Fruit fly (Drosophila melanogaster) whole organism, embryonic: ENCODE results near the gene CG46458.

Source experiments
- Atf3 ChIP-seq: fragments of 200-800 bp; sonication (Bioruptor generic); optimal IDR thresholded peaks from 3 replicates; lab custom pipeline; 2016; ENCODE audit warnings: missing biosample characterization, missing genetic modification characterization
- CG10147 ChIP-seq: fragments of 200-800 bp; sonication (Bioruptor generic); optimal IDR thresholded peaks from 2 replicates; lab custom pipeline; 2019; ENCODE audit warnings: missing biosample characterization, mild to moderate bottlenecking, missing genetic modification characterization, moderate library complexity
- CG10959 ChIP-seq: fragments of 200-800 bp; sonication (Bioruptor generic); IDR thresholded peaks from 2 replicates; pipeline ENCODE4 v1.3.6; 2022; ENCODE audit warnings: missing biosample characterization, missing genetic modification characterization
- CG11723 ChIP-seq: fragments of 200-800 bp; sonication (Bioruptor generic); optimal IDR thresholded peaks from 2 replicates; lab custom pipeline; 2017; ENCODE audit warnings: missing biosample characterization, mild to moderate bottlenecking, missing genetic modification characterization
- CG12155 ChIP-seq: fragments of 200-800 bp; sonication (Bioruptor generic); optimal IDR thresholded peaks from 3 replicates; lab custom pipeline; 2016; ENCODE audit warnings: missing biosample characterization, missing genetic modification characterization
- CG15011 ChIP-seq: fragments of 200-800 bp; sonication (Bioruptor generic); optimal IDR thresholded peaks from 3 replicates; lab custom pipeline; 2018; ENCODE audit warnings: missing biosample characterization, mild to moderate bottlenecking, missing genetic modification characterization
- CG15601 ChIP-seq: fragments of 200-800 bp; sonication (Bioruptor generic); optimal IDR thresholded peaks from 3 replicates; lab custom pipeline; 2019; ENCODE audit warnings: missing biosample characterization, mild to moderate bottlenecking, missing genetic modification characterization, moderate library complexity
- CG1603 ChIP-seq: fragments of 200-800 bp; sonication (Bioruptor generic); optimal IDR thresholded peaks from 2 replicates; lab custom pipeline; 2019; ENCODE audit warnings: missing biosample characterization, mild to moderate bottlenecking, missing genetic modification characterization, moderate library complexity
- CG18011 ChIP-seq: fragments of 200-800 bp; sonication (Bioruptor generic); optimal IDR thresholded peaks from 2 replicates; lab custom pipeline; 2017; ENCODE audit warnings: missing biosample characterization, missing genetic modification characterization, mild to moderate bottlenecking, moderate library complexity, missing genotype
- CG2129 ChIP-seq: fragments of 200-800 bp; sonication (Bioruptor generic); IDR thresholded peaks from 2 replicates; pipeline ENCODE4 v1.3.6; 2022; ENCODE audit warnings: missing biosample characterization, missing genetic modification characterization; ENCODE audit not compliant: partially characterized antibody
- CG3163 ChIP-seq: fragments of 200-800 bp; sonication (Bioruptor generic); optimal IDR thresholded peaks from 3 replicates; lab custom pipeline; 2016; ENCODE audit warnings: missing biosample characterization, missing genetic modification characterization
- CG4617 ChIP-seq: fragments of 200-800 bp; sonication (Bioruptor generic); optimal IDR thresholded peaks from 3 replicates; lab custom pipeline; 2016; ENCODE audit warnings: missing biosample characterization, missing genetic modification characterization, borderline replicate concordance
- CG6254 ChIP-seq: fragments of 200-800 bp; sonication (Bioruptor generic); optimal IDR thresholded peaks from 3 replicates; lab custom pipeline; 2017; ENCODE audit warnings: mild to moderate bottlenecking, missing biosample characterization, missing genetic modification reagents, missing genetic modification characterization
- CG6765 ChIP-seq: fragments of 200-800 bp; sonication (Bioruptor generic); optimal IDR thresholded peaks from 3 replicates; lab custom pipeline; 2017; ENCODE audit warnings: missing biosample characterization, mild to moderate bottlenecking, missing genetic modification characterization
- CG8089 ChIP-seq: fragments of 200-800 bp; sonication (Bioruptor generic); optimal IDR thresholded peaks from 3 replicates; lab custom pipeline; 2016; ENCODE audit warnings: missing biosample characterization, missing genetic modification characterization
- CG9215 ChIP-seq: fragments of 200-800 bp; sonication (Bioruptor generic); IDR thresholded peaks from 2 replicates; pipeline ENCODE4 v1.3.6; 2022; ENCODE audit warnings: missing biosample characterization, missing genetic modification characterization
- CG9609 ChIP-seq: fragments of 200-800 bp; sonication (Bioruptor generic); optimal IDR thresholded peaks from 3 replicates; lab custom pipeline; 2016; ENCODE audit warnings: missing biosample characterization, missing genetic modification characterization
- CG9797 ChIP-seq: fragments of 200-800 bp; sonication (Bioruptor generic); optimal IDR thresholded peaks from 3 replicates; lab custom pipeline; 2018; ENCODE audit warnings: missing biosample characterization, mild to moderate bottlenecking, missing genetic modification characterization
- CG9817 ChIP-seq: fragments of 200-800 bp; sonication (Bioruptor generic); optimal IDR thresholded peaks from 2 replicates; lab custom pipeline; 2018; ENCODE audit warnings: missing biosample characterization, mild to moderate bottlenecking, missing genetic modification characterization, moderate library complexity
- CTCF ChIP-seq: fragments of 200-800 bp; sonication (Bioruptor generic); optimal IDR thresholded peaks from 2 replicates; lab custom pipeline; 2017; ENCODE audit warnings: missing biosample characterization, mild to moderate bottlenecking, missing genetic modification characterization, moderate library complexity
- Chrac-16 ChIP-seq: fragments of 200-800 bp; sonication (Bioruptor generic); optimal IDR thresholded peaks from 3 replicates; lab custom pipeline; 2016; ENCODE audit warnings: missing biosample characterization, missing genetic modification characterization
- Dp ChIP-seq: fragments of 200-800 bp; sonication (Bioruptor generic); optimal IDR thresholded peaks from 2 replicates; lab custom pipeline; 2018; ENCODE audit warnings: missing biosample characterization, mild to moderate bottlenecking, missing genetic modification characterization, moderate library complexity
- Hand ChIP-seq: fragments of 200-800 bp; sonication (Bioruptor generic); optimal IDR thresholded peaks from 2 replicates; lab custom pipeline; 2017; ENCODE audit warnings: mild to moderate bottlenecking, missing biosample characterization, missing genetic modification reagents, missing genetic modification characterization
- Meics ChIP-seq: fragments of 200-800 bp; sonication (Bioruptor generic); optimal IDR thresholded peaks from 2 replicates; lab custom pipeline; 2017; ENCODE audit warnings: missing biosample characterization, mild to moderate bottlenecking, missing genetic modification characterization
- NC2β ChIP-seq: fragments of 200-800 bp; sonication (Bioruptor generic); optimal IDR thresholded peaks from 2 replicates; lab custom pipeline; 2016; ENCODE audit warnings: missing biosample characterization, missing genetic modification characterization
- PHDP ChIP-seq: fragments of 200-800 bp; sonication (Bioruptor generic); optimal IDR thresholded peaks from 3 replicates; lab custom pipeline; 2018; ENCODE audit warnings: missing biosample characterization, mild to moderate bottlenecking, missing genetic modification characterization, moderate library complexity
- Ptx1 ChIP-seq: fragments of 200-800 bp; sonication (Bioruptor generic); IDR thresholded peaks from 2 replicates; pipeline ENCODE4 v1.3.6; 2022; ENCODE audit warnings: missing biosample characterization, missing genetic modification characterization
- Six4 ChIP-seq: fragments of 200-800 bp; sonication (Bioruptor generic); optimal IDR thresholded peaks from 2 replicates; lab custom pipeline; 2016; ENCODE audit warnings: missing biosample characterization, missing genetic modification characterization
- Sox100B ChIP-seq: fragments of 200-800 bp; sonication (Bioruptor generic); optimal IDR thresholded peaks from 3 replicates; lab custom pipeline; 2018; ENCODE audit warnings: missing biosample characterization, mild to moderate bottlenecking, missing genetic modification characterization
- Taf1 ChIP-seq: fragments of 200-800 bp; sonication (Bioruptor generic); IDR thresholded peaks from 2 replicates; pipeline ENCODE4 v1.3.6; 2022; ENCODE audit warnings: missing biosample characterization, missing genetic modification characterization
- Xrp1 ChIP-seq: fragments of 200-800 bp; sonication (Bioruptor generic); IDR thresholded peaks from 2 replicates; pipeline ENCODE4 v1.3.6; 2022; ENCODE audit warnings: missing biosample characterization, missing genetic modification characterization
- ato ChIP-seq: fragments of 200-800 bp; sonication (Bioruptor generic); IDR thresholded peaks from 2 replicates; pipeline ENCODE4 v1.3.6; 2022; ENCODE audit warnings: missing biosample characterization, missing genetic modification characterization; ENCODE audit not compliant: partially characterized antibody
- danr ChIP-seq: fragments of 200-800 bp; sonication (Bioruptor generic); IDR thresholded peaks from 2 replicates; pipeline ENCODE4 v1.3.6; 2022; ENCODE audit warnings: missing biosample characterization, missing genetic modification characterization
- en ChIP-seq: fragments of 200-800 bp; sonication (Bioruptor generic); optimal IDR thresholded peaks from 2 replicates; lab custom pipeline; 2016; ENCODE audit warnings: missing biosample characterization, missing genetic modification characterization
- esg ChIP-seq: fragments of 200-800 bp; sonication (Bioruptor generic); conservative IDR thresholded peaks from 2 replicates; pipeline ENCODE4 v1.3.6; 2022; ENCODE audit warnings: missing biosample characterization, missing genetic modification characterization
- fru ChIP-seq: fragments of >200 bp; optimal IDR thresholded peaks from 2 replicates; lab custom pipeline; 2017
- hb ChIP-seq: fragments of 200-800 bp; sonication (Bioruptor generic); IDR thresholded peaks from 3 replicates; pipeline ENCODE4 v1.3.6; 2022; ENCODE audit warnings: missing biosample characterization, missing genetic modification characterization; ENCODE audit not compliant: partially characterized antibody
- kay ChIP-seq: fragments of 200-800 bp; sonication (Bioruptor generic); optimal IDR thresholded peaks from 2 replicates; lab custom pipeline; 2016; ENCODE audit warnings: missing biosample characterization, missing genetic modification characterization
- nau ChIP-seq: fragments of 200-800 bp; sonication (Bioruptor generic); optimal IDR thresholded peaks from 3 replicates; lab custom pipeline; 2017; ENCODE audit warnings: missing biosample characterization, mild to moderate bottlenecking, missing genetic modification characterization, missing genetic modification reagents
- peb ChIP-seq: fragments of 200-800 bp; sonication (Bioruptor generic); IDR thresholded peaks from 2 replicates; pipeline ENCODE4 v1.3.6; 2022; ENCODE audit warnings: missing biosample characterization, missing genetic modification characterization
- pnt ChIP-seq: fragments of 200-800 bp; sonication (Bioruptor generic); optimal IDR thresholded peaks from 3 replicates; lab custom pipeline; 2016; ENCODE audit warnings: missing biosample characterization, missing genetic modification characterization
- sob ChIP-seq: fragments of 200-800 bp; sonication (Bioruptor generic); IDR thresholded peaks from 2 replicates; pipeline ENCODE4 v1.3.6; 2022; ENCODE audit warnings: missing biosample characterization, missing genetic modification characterization
- sqz ChIP-seq: fragments of 200-800 bp; sonication (Bioruptor generic); optimal IDR thresholded peaks from 3 replicates; lab custom pipeline; 2018; ENCODE audit warnings: missing biosample characterization, mild to moderate bottlenecking, missing genetic modification characterization
- sug ChIP-seq: fragments of 200-800 bp; optimal IDR thresholded peaks from 2 replicates; lab custom pipeline; 2019; ENCODE audit warnings: missing biosample characterization, mild to moderate bottlenecking, missing genetic modification characterization, moderate library complexity
- tin ChIP-seq: fragments of 200-800 bp; sonication (Bioruptor generic); optimal IDR thresholded peaks from 3 replicates; lab custom pipeline; 2016; ENCODE audit warnings: missing biosample characterization, missing genetic modification characterization
- tna ChIP-seq: fragments of 200-800 bp; sonication (Bioruptor generic); IDR thresholded peaks from 2 replicates; pipeline ENCODE4 v1.3.6; 2022; ENCODE audit warnings: missing biosample characterization, missing genetic modification characterization; ENCODE audit not compliant: partially characterized antibody
- vfl ChIP-seq: fragments of 200-800 bp; sonication (Bioruptor generic); optimal IDR thresholded peaks from 2 replicates; lab custom pipeline; 2016; ENCODE audit warnings: missing biosample characterization, missing genetic modification characterization
- vnd ChIP-seq: fragments of 200-800 bp; sonication (Bioruptor generic); IDR thresholded peaks from 3 replicates; pipeline ENCODE4 v1.3.6; 2022; ENCODE audit warnings: missing biosample characterization, missing genetic modification characterization; ENCODE audit not compliant: partially characterized antibody
- zfh2 ChIP-seq: fragments of 200-800 bp; sonication (Bioruptor generic); optimal IDR thresholded peaks from 2 replicates; lab custom pipeline; 2016; ENCODE audit warnings: missing biosample characterization, missing genetic modification characterization

CG46458 gene

dm6 chr3R:6912251-6913215 is 45.6 kb downstream of the CG46458 start (continued):
- TF ChIP-seq CG12155 (peak; percentile 80), Taf1 (GFP tag; lab: Robert Waterston, UW) (no peak; the same call in 1 of the 2 replicates), CG10959 (0 out of 2 replicates have a peak, but pooled peaks have one; percentile 28), CG10147 (peak; percentile 81), tin (GFP tag; lab: Kevin White, UChicago) (peak; percentile 81), CG9797 (GFP tag; lab: Kevin White, UChicago) (no peak), en (peak; percentile 56), CG3163 (GFP tag; lab: Kevin White, UChicago) (peak; percentile 55), tna (GFP tag; lab: Robert Waterston, UW) (no peak; the same call in 1 of the 2 replicates), sob (peak; percentile 56), nau (GFP tag; lab: Kevin White, UChicago) (no peak), Ptx1 (peak; percentile 78), vfl (GFP tag; lab: Kevin White, UChicago) (peak; percentile 40), esg (peak; percentile 72), CG2129 (GFP tag; lab: Robert Waterston, UW) (no peak), CG11723 (peak; percentile 56), CG6254 (peak; percentile 64), CG9609 (GFP tag; lab: Kevin White, UChicago) (peak; percentile 30), Atf3 (GFP tag; lab: Kevin White, UChicago) (peak; percentile 47), Meics (GFP tag; lab: Kevin White, UChicago) (peak; percentile 89), Six4 (GFP tag; lab: Kevin White, UChicago) (peak; percentile 66), Chrac-16 (peak; percentile 67), PHDP (peak; percentile 90), sug (peak; percentile 64), CG4617 (GFP tag; lab: Kevin White, UChicago) (peak; percentile 33), CTCF (GFP tag; lab: Kevin White, UChicago) (peak; percentile 99), CG6765 (peak; percentile 78), ato (no peak), danr (peak; percentile 38; the same call in 1 of the 2 replicates), sqz (GFP tag; lab: Kevin White, UChicago) (peak; percentile 62), CG18011 (GFP tag; lab: Kevin White, UChicago) (peak; percentile 56), CG15011 (no peak), pnt (GFP tag; lab: Kevin White, UChicago) (peak; percentile 46), CG9215 (peak; percentile 61), CG9817 (tag; lab: Kevin White, UChicago) (peak; percentile 60), zfh2 (GFP tag; lab: Kevin White, UChicago) (peak; percentile 46), CG8089 (GFP tag; lab: Kevin White, UChicago) (peak; percentile 57), Sox100B (GFP tag; lab: Kevin White, UChicago) (peak; percentile 90), NC2β (GFP tag; lab: Kevin White, UChicago) (peak; percentile 55), Xrp1 (GFP tag; lab: Robert Waterston, UW) (peak; percentile 83), fru (lab: Kevin White, UChicago) (no peak), peb (GFP tag; lab: Robert Waterston, UW) (peak; percentile 36; the same call in 1 of the 2 replicates), Dp (GFP tag; lab: Kevin White, UChicago) (no peak), CG15601 (tag; lab: Kevin White, UChicago) (peak; percentile 80), CG1603 (tag; lab: Kevin White, UChicago) (peak; percentile 69), hb (GFP tag; lab: Robert Waterston, UW) (no peak), Hand (peak; percentile 53), vnd (GFP tag; lab: Robert Waterston, UW) (no peak), kay (GFP tag; lab: Kevin White, UChicago) (peak; percentile 71)
